Fruit fly (Drosophila melanogaster): ENCODE data around the gene Adss.

dm6 chr3R:20872688-20873087 lies 42.3 kb upstream of the Adss start, which contains the start of gene TotC:
- no peak for TF ChIP-seq CG17568 (GFP tag; optimal IDR thresholded peaks at IDR 0.05)
- no peak for TF ChIP-seq CrebB (tag; optimal IDR thresholded peaks at IDR 0.05)
- TF ChIP-seq inv (GFP tag; IDR thresholded peaks at IDR 0.05; ENCODE audit: partially characterized antibody), result no peak
- no peak for TF ChIP-seq scrt (GFP tag; optimal IDR thresholded peaks at IDR 0.05)
- TF ChIP-seq CG34224 (GFP tag; IDR thresholded peaks at IDR 0.05; ENCODE audit: partially characterized antibody), result no peak
- TF ChIP-seq Camta (GFP tag; optimal IDR thresholded peaks at IDR 0.05), result no peak
- no peak for TF ChIP-seq CG11085 (GFP tag; IDR thresholded peaks at IDR 0.05)
- no peak for TF ChIP-seq CG10366 (GFP tag; IDR thresholded peaks at IDR 0.05)
- no peak for TF ChIP-seq E2f2 (GFP tag; IDR thresholded peaks at IDR 0.05)
- TF ChIP-seq run (tag; optimal IDR thresholded peaks at IDR 0.05), result no peak
- TF ChIP-seq ac (GFP tag; optimal IDR thresholded peaks at IDR 0.05), result no peak
